Fruit fly (Drosophila melanogaster): Measurements from ENCODE around the gene Utx.

DNA sequence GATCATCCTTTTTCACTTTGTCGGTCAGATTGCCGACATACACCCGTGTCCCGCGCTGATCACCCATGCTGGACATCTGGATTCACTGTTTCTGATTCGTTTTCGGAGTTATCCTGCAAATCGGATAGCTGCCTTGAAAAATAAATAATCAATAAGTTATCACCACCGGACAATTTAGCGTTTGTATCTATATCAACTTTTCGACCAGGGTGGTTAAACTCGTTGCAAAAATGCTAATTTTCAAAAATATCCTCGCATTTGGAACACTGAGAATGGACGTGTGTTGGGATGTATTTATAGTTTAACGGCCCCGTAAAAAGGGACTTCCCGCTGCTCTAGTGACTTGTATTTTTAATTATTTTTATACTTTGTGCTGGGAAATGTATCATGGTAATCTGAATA is 15.3 kb downstream of the Utx start, which contains the start of gene Rsf1:
- no peak for TF ChIP-seq pan (optimal IDR thresholded peaks at IDR 0.05)
- no peak for TF ChIP-seq CG8478 (optimal IDR thresholded peaks at IDR 0.05)
